Fruit fly (Drosophila melanogaster): Measurements from ENCODE around the gene CG31955.

The CG31955 gene

DNA sequence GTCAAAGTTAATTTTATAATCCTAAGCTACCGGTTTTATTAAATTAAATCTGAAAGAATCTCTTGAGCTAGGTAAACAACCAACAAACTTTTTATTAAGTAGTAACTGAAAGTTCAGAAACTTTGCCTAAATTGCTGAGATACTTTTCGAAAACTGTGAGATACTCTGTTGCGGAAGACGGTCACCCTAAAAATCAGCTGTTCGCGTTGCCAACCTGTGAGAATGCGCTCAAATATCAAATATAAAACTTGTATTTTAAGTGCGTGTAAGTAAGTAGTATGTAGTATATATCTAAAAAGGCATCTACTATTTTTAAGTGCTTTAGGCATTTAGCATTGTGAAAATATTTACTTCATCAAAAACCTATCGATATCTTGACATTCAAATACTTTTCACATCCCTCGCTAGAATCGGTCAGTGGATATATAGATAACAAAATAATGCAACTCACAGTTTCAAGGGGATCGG lies at the start of gene CG31955, which contains the start of gene CG2818 (continued):
- TF ChIP-seq CG2116 (GFP tag; optimal IDR thresholded peaks at IDR 0.05): peak; percentile 93
- no peak for TF ChIP-seq CG15073 (GFP tag; optimal IDR thresholded peaks at IDR 0.05)
- TF ChIP-seq Med (GFP tag): peak; percentile 70
- no peak for TF ChIP-seq otp (GFP tag; IDR thresholded peaks at IDR 0.05)
- TF ChIP-seq CG9932 (GFP tag; IDR thresholded peaks at IDR 0.05): no peak
- TF ChIP-seq CoRest (tag; optimal IDR thresholded peaks at IDR 0.05): peak; percentile 47
- TF ChIP-seq CG4730 (GFP tag; IDR thresholded peaks at IDR 0.05): no peak
- peak; percentile 45; the same call in 1 of the 2 replicates for TF ChIP-seq MBD-R2 (GFP tag; IDR thresholded peaks at IDR 0.05)
- TF ChIP-seq CG10543 (GFP tag; optimal IDR thresholded peaks at IDR 0.05): no peak
- TF ChIP-seq CG4707 (GFP tag; optimal IDR thresholded peaks at IDR 0.05): no peak
- no peak for TF ChIP-seq eyg (GFP tag; optimal IDR thresholded peaks at IDR 0.05)
- no peak for TF ChIP-seq CG1647 (GFP tag; optimal IDR thresholded peaks at IDR 0.05)
- TF ChIP-seq Elba2 (GFP tag; optimal IDR thresholded peaks at IDR 0.05): no peak
- peak; percentile 80 for TF ChIP-seq BEAF-32 (GFP tag; optimal IDR thresholded peaks at IDR 0.05)
- no peak for TF ChIP-seq zfh2 (GFP tag; optimal IDR thresholded peaks at IDR 0.05)
- TF ChIP-seq CG4328 (GFP tag; optimal IDR thresholded peaks at IDR 0.05): no peak
- peak; percentile 3 for TF ChIP-seq NC2β (GFP tag; optimal IDR thresholded peaks at IDR 0.05)
- TF ChIP-seq sug (tag; optimal IDR thresholded peaks at IDR 0.05): peak; percentile 45
- TF ChIP-seq pfk (GFP tag; optimal IDR thresholded peaks at IDR 0.05): no peak
- peak; percentile 50; the same call in 1 of the 3 replicates for TF ChIP-seq HLH4C (GFP tag; IDR thresholded peaks at IDR 0.05; ENCODE audit: partially characterized antibody)
- TF ChIP-seq dimm (GFP tag; IDR thresholded peaks at IDR 0.05): no peak
- TF ChIP-seq CG6254 (GFP tag; optimal IDR thresholded peaks at IDR 0.05): no peak
- peak; percentile 23 for TF ChIP-seq B-H2 (GFP tag; optimal IDR thresholded peaks at IDR 0.05)
- TF ChIP-seq CG6854 (GFP tag; optimal IDR thresholded peaks at IDR 0.05): no peak
- TF ChIP-seq mam (GFP tag; optimal IDR thresholded peaks at IDR 0.05): no peak
- TF ChIP-seq CG6765 (GFP tag; optimal IDR thresholded peaks at IDR 0.05): no peak
- no peak for TF ChIP-seq aop (GFP tag; IDR thresholded peaks at IDR 0.05)
- no peak for TF ChIP-seq C15 (GFP tag; IDR thresholded peaks at IDR 0.05)
- TF ChIP-seq lab (GFP tag; optimal IDR thresholded peaks at IDR 0.05): peak; percentile 23
- no peak for TF ChIP-seq CG17385 (GFP tag; optimal IDR thresholded peaks at IDR 0.05)
- no peak for TF ChIP-seq CG4360 (GFP tag; IDR thresholded peaks at IDR 0.05)
- no peak for TF ChIP-seq CG15479 (GFP tag; optimal IDR thresholded peaks at IDR 0.05)
- TF ChIP-seq Dad (GFP tag; optimal IDR thresholded peaks at IDR 0.05): no peak
- TF ChIP-seq twi (tag; optimal IDR thresholded peaks at IDR 0.05): no peak
- TF ChIP-seq CG10267 (tag; optimal IDR thresholded peaks at IDR 0.05): peak; percentile 18
- no peak for TF ChIP-seq CG11085 (GFP tag; IDR thresholded peaks at IDR 0.05)
- TF ChIP-seq ewg (GFP tag; optimal IDR thresholded peaks at IDR 0.05): no peak
- no peak for TF ChIP-seq CG8924 (tag; optimal IDR thresholded peaks at IDR 0.05)
- no peak for TF ChIP-seq Dip2 (GFP tag; IDR thresholded peaks at IDR 0.05)
- TF ChIP-seq Adf1 (GFP tag; IDR thresholded peaks at IDR 0.05): 0 out of 2 replicates have a peak, but pooled peaks have one; percentile 5
- TF ChIP-seq Scr (GFP tag; IDR thresholded peaks at IDR 0.05; ENCODE audit: partially characterized antibody): peak; percentile 83
- TF ChIP-seq CG14965 (GFP tag; optimal IDR thresholded peaks at IDR 0.05; ENCODE audit: borderline replicate concordance): no peak
- no peak for TF ChIP-seq CG10147 (GFP tag; optimal IDR thresholded peaks at IDR 0.05)
- no peak for TF ChIP-seq jigr1 (GFP tag; IDR thresholded peaks at IDR 0.05)
- no peak for TF ChIP-seq cg (GFP tag; optimal IDR thresholded peaks at IDR 0.05)
- no peak for TF ChIP-seq HmgD (GFP tag; optimal IDR thresholded peaks at IDR 0.05)
- TF ChIP-seq Sry-β (GFP tag; optimal IDR thresholded peaks at IDR 0.05): no peak
- TF ChIP-seq CG11696 (GFP tag; IDR thresholded peaks at IDR 0.05): no peak
- peak; percentile 1 for TF ChIP-seq az2 (GFP tag; optimal IDR thresholded peaks at IDR 0.05)
- peak; percentile 51 for TF ChIP-seq CG1603 (tag; optimal IDR thresholded peaks at IDR 0.05)
- no peak for TF ChIP-seq peb (GFP tag; IDR thresholded peaks at IDR 0.05)

Data from whole organism, embryonic.